Worm (Caenorhabditis elegans): ENCODE results near the gene C50C3.12.

C50C3.12 gene

ce11 chrIII:8182573-8182972, 6.2 kb downstream of the C50C3.12 start:
- no peak for TF ChIP-seq pros-1 (tag; optimal IDR thresholded peaks at IDR 0.05)
- TF ChIP-seq hlh-15 (tag; optimal IDR thresholded peaks at IDR 0.05): no peak
- no peak for TF ChIP-seq unc-42 (tag; optimal IDR thresholded peaks at IDR 0.05)
- TF ChIP-seq pqm-1 (tag; optimal IDR thresholded peaks at IDR 0.05): no peak
- TF ChIP-seq ceh-2 (tag; optimal IDR thresholded peaks at IDR 0.05): no peak
- TF ChIP-seq sox-4 (tag; optimal IDR thresholded peaks at IDR 0.05): no peak
- no peak for TF ChIP-seq madf-2 (tag; optimal IDR thresholded peaks at IDR 0.05)
- TF ChIP-seq ceh-22 (tag; optimal IDR thresholded peaks at IDR 0.05): no peak
- no peak for TF ChIP-seq ceh-31 (tag; optimal IDR thresholded peaks at IDR 0.05)
- TF ChIP-seq fkh-6 (tag; optimal IDR thresholded peaks at IDR 0.05): no peak
- TF ChIP-seq ceh-6 (GFP tag; optimal IDR thresholded peaks at IDR 0.05): no peak
- no peak for TF ChIP-seq ttx-3 (tag; optimal IDR thresholded peaks at IDR 0.05)
- no peak for TF ChIP-seq eyg-1 (tag; optimal IDR thresholded peaks at IDR 0.05)
- TF ChIP-seq K09A11.1 (tag; optimal IDR thresholded peaks at IDR 0.05; ENCODE audit: insufficient read depth): no peak
- no peak for TF ChIP-seq fax-1 (tag; optimal IDR thresholded peaks at IDR 0.05)

- TF ChIP-seq unc-55 (GFP tag; optimal IDR thresholded peaks at IDR 0.05): no peak
- TF ChIP-seq pax-1 (tag; optimal IDR thresholded peaks at IDR 0.05): no peak
- TF ChIP-seq sox-4 (tag; optimal IDR thresholded peaks at IDR 0.05): no peak
- no peak for TF ChIP-seq F13H6.1 (tag; optimal IDR thresholded peaks at IDR 0.05)
- no peak for TF ChIP-seq zip-5 (tag; optimal IDR thresholded peaks at IDR 0.05)
- TF ChIP-seq dve-1 (tag; optimal IDR thresholded peaks at IDR 0.05): no peak
- TF ChIP-seq syd-9 (tag; optimal IDR thresholded peaks at IDR 0.05): no peak
- TF ChIP-seq fkh-10 (GFP tag; optimal IDR thresholded peaks at IDR 0.05): no peak
- TF ChIP-seq ceh-34 (tag; optimal IDR thresholded peaks at IDR 0.05): no peak
- TF ChIP-seq ttx-3 (tag; optimal IDR thresholded peaks at IDR 0.05): no peak
- no peak for TF ChIP-seq ceh-24 (tag; optimal IDR thresholded peaks at IDR 0.05)
- TF ChIP-seq unc-86 (tag; optimal IDR thresholded peaks at IDR 0.05): no peak
- TF ChIP-seq ceh-30 (tag; optimal IDR thresholded peaks at IDR 0.05): no peak
- no peak for TF ChIP-seq tbx-2 (tag; optimal IDR thresholded peaks at IDR 0.05)
- TF ChIP-seq K02D7.2 (tag; optimal IDR thresholded peaks at IDR 0.05): no peak
Observed at ce11 chrIII:8185130-8185529, 8.8 kb downstream of the C50C3.12 start.

ce11 chrIII:8190505-8190904, 14.1 kb downstream of the C50C3.12 start, which contains the start of gene C50C3.19:
C50C3.19 (plus strand) TSS chrIII:8190805.
- TF ChIP-seq hlh-15 (tag; optimal IDR thresholded peaks at IDR 0.05) (no peak), ceh-45 (GFP tag; IDR thresholded peaks at IDR 0.05) (no peak)

ce11 chrIII:8191695-8192094, 15.3 kb downstream of the C50C3.12 start, which contains the start of gene C50C3.1:
C50C3.1 (plus strand) TSS chrIII:8191995.
- TF ChIP-seq pha-4 (tag; optimal IDR thresholded peaks at IDR 0.05) (no peak), mec-3 (tag; optimal IDR thresholded peaks at IDR 0.05; ENCODE audit: borderline replicate concordance) (no peak), syd-9 (tag; optimal IDR thresholded peaks at IDR 0.05) (no peak)

ce11 chrIII:8199060-8199459, 22.7 kb downstream of the C50C3.12 start:
- no peak for TF ChIP-seq pha-2 (tag; optimal IDR thresholded peaks at IDR 0.05)
- no peak for TF ChIP-seq C38D4.7 (GFP tag; optimal IDR thresholded peaks at IDR 0.05)
- TF ChIP-seq rnt-1 (tag; optimal IDR thresholded peaks at IDR 0.05): no peak
- TF ChIP-seq ceh-31 (tag; optimal IDR thresholded peaks at IDR 0.05): no peak
- TF ChIP-seq pqm-1 (tag; optimal IDR thresholded peaks at IDR 0.05): no peak

- TF ChIP-seq ref-2 (tag; optimal IDR thresholded peaks at IDR 0.05) (no peak), sox-2 (GFP tag; IDR thresholded peaks at IDR 0.05) (no peak), che-1 (tag; optimal IDR thresholded peaks at IDR 0.05) (no peak)
Observed at ce11 chrIII:8201117-8201516, 24.8 kb downstream of the C50C3.12 start, which contains the start of gene unc-36. unc-36 (minus strand) TSS chrIII:8201217.

All from whole organism, late embryonic.